Fruit fly (Drosophila melanogaster) whole organism, embryonic: ENCODE measurements around the gene CG32102.

Experiments used
- Abd-B ChIP-seq: fragments of 200-800 bp; sonication (Bioruptor generic); optimal IDR thresholded peaks from 2 replicates; lab custom pipeline; 2018; ENCODE audit warnings: missing biosample characterization, mild to moderate bottlenecking, missing genetic modification characterization, moderate library complexity
- Asciz ChIP-seq: fragments of 200-800 bp; sonication (Bioruptor generic); optimal IDR thresholded peaks from 2 replicates; lab custom pipeline; 2017; ENCODE audit warnings: missing biosample characterization, mild to moderate bottlenecking, missing genetic modification characterization, missing genetic modification reagents
- Atf-2 ChIP-seq: fragments of 200-800 bp; sonication (Bioruptor generic); optimal IDR thresholded peaks from 2 replicates; lab custom pipeline; 2016; ENCODE audit warnings: missing biosample characterization, missing genetic modification characterization
- Awh ChIP-seq: fragments of 200-800 bp; sonication (Bioruptor generic); IDR thresholded peaks from 2 replicates; pipeline ENCODE4, ENCODE4 v1.3.6; 2022; ENCODE audit warnings: missing biosample characterization, missing genetic modification characterization
- B-H2 ChIP-seq: fragments of 200-800 bp; sonication (Bioruptor generic); optimal IDR thresholded peaks from 2 replicates; lab custom pipeline; 2018; ENCODE audit warnings: missing biosample characterization, mild to moderate bottlenecking, missing genetic modification characterization
- CG10979 ChIP-seq: fragments of 200-800 bp; sonication (Bioruptor generic); optimal IDR thresholded peaks from 2 replicates; lab custom pipeline; 2018; ENCODE audit warnings: missing biosample characterization, mild to moderate bottlenecking, missing genetic modification characterization, moderate library complexity
- CG11247 ChIP-seq: fragments of 200-800 bp; sonication (Bioruptor generic); IDR thresholded peaks from 2 replicates; pipeline ENCODE4 v1.3.6; 2022; ENCODE audit warnings: missing biosample characterization, missing genetic modification characterization
- CG14860 ChIP-seq: fragments of 200-800 bp; sonication (Bioruptor generic); IDR thresholded peaks from 3 replicates; pipeline ENCODE4 v1.3.6; 2022; ENCODE audit warnings: missing biosample characterization, missing genetic modification characterization; ENCODE audit not compliant: partially characterized antibody
- CG15073 ChIP-seq: fragments of 200-800 bp; sonication (Bioruptor generic); optimal IDR thresholded peaks from 2 replicates; lab custom pipeline; 2016; ENCODE audit warnings: missing biosample characterization, missing genetic modification characterization
- CG15514 ChIP-seq: fragments of 200-800 bp; sonication (Bioruptor generic); optimal IDR thresholded peaks from 3 replicates; lab custom pipeline; 2017; ENCODE audit warnings: missing biosample characterization, missing genetic modification characterization, mild to moderate bottlenecking, moderate library complexity, missing genetic modification reagents
- CG15601 ChIP-seq: fragments of 200-800 bp; sonication (Bioruptor generic); optimal IDR thresholded peaks from 3 replicates; lab custom pipeline; 2019; ENCODE audit warnings: missing biosample characterization, mild to moderate bottlenecking, missing genetic modification characterization, moderate library complexity
- CG16813 ChIP-seq: fragments of 200-800 bp; sonication (Bioruptor generic); IDR thresholded peaks from 3 replicates; pipeline ENCODE4 v1.3.6; 2022; ENCODE audit warnings: missing biosample characterization, missing genetic modification characterization; ENCODE audit not compliant: partially characterized antibody
- CG17612 ChIP-seq: fragments of 200-800 bp; sonication (Bioruptor generic); IDR thresholded peaks from 2 replicates; pipeline ENCODE4 v1.3.6; 2022; ENCODE audit warnings: missing biosample characterization, missing genetic modification characterization
- CG18476 ChIP-seq: fragments of 200-800 bp; sonication (Bioruptor generic); optimal IDR thresholded peaks from 2 replicates; lab custom pipeline; 2016; ENCODE audit warnings: missing biosample characterization, mild to moderate bottlenecking, missing genetic modification characterization
- CG43689 ChIP-seq: fragments of 200-800 bp; sonication (Bioruptor generic); IDR thresholded peaks from 2 replicates; pipeline ENCODE4 v1.3.6; 2022; ENCODE audit warnings: missing biosample characterization, missing genetic modification characterization
- CG4424 ChIP-seq: fragments of 200-800 bp; sonication (Bioruptor generic); optimal IDR thresholded peaks from 3 replicates; lab custom pipeline; 2016; ENCODE audit warnings: missing biosample characterization, missing genetic modification characterization
- CG7963 ChIP-seq: fragments of 200-800 bp; sonication (Bioruptor generic); IDR thresholded peaks from 3 replicates; pipeline ENCODE4 v1.3.6; 2022; ENCODE audit warnings: missing biosample characterization, missing genetic modification characterization; ENCODE audit not compliant: partially characterized antibody
- CG8478 ChIP-seq: fragments of >200 bp; optimal IDR thresholded peaks from 2 replicates; lab custom pipeline; 2018
- D19A ChIP-seq: fragments of 200-800 bp; optimal IDR thresholded peaks from 3 replicates; lab custom pipeline; 2019; ENCODE audit warnings: missing biosample characterization, mild to moderate bottlenecking, missing genetic modification characterization, moderate library complexity
- Dip2 ChIP-seq: fragments of 200-800 bp; sonication (Bioruptor generic); IDR thresholded peaks from 2 replicates; pipeline ENCODE4 v1.3.6; 2022; ENCODE audit warnings: missing biosample characterization, missing genetic modification characterization
- Dll ChIP-seq: fragments of 200-800 bp; sonication (Bioruptor generic); IDR thresholded peaks from 4 replicates; pipeline ENCODE4 v1.3.6; 2022; ENCODE audit warnings: missing biosample characterization, missing genetic modification characterization; ENCODE audit not compliant: partially characterized antibody
- Eip74EF ChIP-seq, 2 experiments: fragments of 200-800 bp in 1 of 2; fragments of >200 bp in 1 of 2; sonication (Bioruptor generic) in 1 of 2; optimal IDR thresholded peaks; 2 replicates each; lab custom pipeline; 2017 to 2019; ENCODE audit warnings: missing biosample characterization in 2 of 2, missing genetic modification characterization in 2 of 2, mild to moderate bottlenecking in 1 of 2, moderate library complexity in 1 of 2
- GATAe ChIP-seq: fragments of 200-800 bp; sonication (Bioruptor generic); conservative IDR thresholded peaks from 2 replicates; pipeline ENCODE4 v1.3.6; 2022; ENCODE audit warnings: missing biosample characterization, missing genetic modification characterization
- HLH4C ChIP-seq: fragments of 200-800 bp; sonication (Bioruptor generic); IDR thresholded peaks from 3 replicates; pipeline ENCODE4 v1.3.6; 2022; ENCODE audit warnings: missing biosample characterization, missing genetic modification characterization; ENCODE audit not compliant: partially characterized antibody
- HmgZ ChIP-seq: fragments of 200-800 bp; sonication (Bioruptor generic); optimal IDR thresholded peaks from 2 replicates; lab custom pipeline; 2018; ENCODE audit warnings: missing biosample characterization, mild to moderate bottlenecking, missing genetic modification characterization
- Hmr ChIP-seq: fragments of 200-800 bp; sonication (Bioruptor generic); optimal IDR thresholded peaks from 3 replicates; lab custom pipeline; 2017; ENCODE audit warnings: mild to moderate bottlenecking, missing biosample characterization, missing genetic modification reagents, missing genetic modification characterization
- Scr ChIP-seq: fragments of 200-800 bp; sonication (Bioruptor generic); IDR thresholded peaks from 2 replicates; pipeline ENCODE4 v1.3.6; 2022; ENCODE audit warnings: missing biosample characterization, missing genetic modification characterization; ENCODE audit not compliant: partially characterized antibody
- Sox102F ChIP-seq: fragments of 200-800 bp; sonication (Bioruptor generic); optimal IDR thresholded peaks from 2 replicates; lab custom pipeline; 2018; ENCODE audit warnings: missing biosample characterization, mild to moderate bottlenecking, missing genetic modification characterization, moderate library complexity
- amos ChIP-seq: fragments of 200-800 bp; sonication (Bioruptor generic); IDR thresholded peaks from 2 replicates; pipeline ENCODE4 v1.3.6; 2022; ENCODE audit warnings: missing biosample characterization, missing genetic modification characterization; ENCODE audit not compliant: partially characterized antibody
- aop ChIP-seq: fragments of 200-800 bp; sonication (Bioruptor generic); IDR thresholded peaks from 2 replicates; pipeline ENCODE4 v1.3.6; 2022; ENCODE audit warnings: missing biosample characterization, missing genetic modification characterization
- chif ChIP-seq, 2 experiments: fragments of 200-800 bp; sonication (Bioruptor generic); optimal IDR thresholded peaks; 3 replicates each; lab custom pipeline; 2016; ENCODE audit warnings: missing biosample characterization in 2 of 2, missing genetic modification characterization in 2 of 2
- chinmo ChIP-seq: fragments of 200-800 bp; sonication (Bioruptor generic); IDR thresholded peaks from 4 replicates; pipeline ENCODE4 v1.3.6; 2022; ENCODE audit warnings: missing biosample characterization, missing genetic modification characterization; ENCODE audit not compliant: partially characterized antibody
- chm ChIP-seq: fragments of 200-800 bp; sonication (Bioruptor generic); IDR thresholded peaks from 2 replicates; pipeline ENCODE4 v1.3.6; 2022; ENCODE audit warnings: missing biosample characterization, missing genetic modification characterization
- corto ChIP-seq: fragments of 200-800 bp; sonication (Bioruptor generic); optimal IDR thresholded peaks from 2 replicates; lab custom pipeline; 2016; ENCODE audit warnings: missing biosample characterization, mild to moderate bottlenecking, missing genetic modification characterization, moderate library complexity
- ems ChIP-seq: fragments of 200-800 bp; sonication (Bioruptor generic); optimal IDR thresholded peaks from 3 replicates; lab custom pipeline; 2016; ENCODE audit warnings: missing biosample characterization, missing genetic modification characterization
- fru ChIP-seq: fragments of >200 bp; optimal IDR thresholded peaks from 2 replicates; lab custom pipeline; 2017
- grn ChIP-seq: fragments of 200-800 bp; sonication (Bioruptor generic); optimal IDR thresholded peaks from 3 replicates; lab custom pipeline; 2017; ENCODE audit warnings: missing biosample characterization, missing genetic modification characterization
- jigr1 ChIP-seq: fragments of 200-800 bp; sonication (Bioruptor generic); IDR thresholded peaks from 3 replicates; pipeline ENCODE4 v1.3.6; 2022; ENCODE audit warnings: missing biosample characterization, missing genetic modification characterization
- kni ChIP-seq: fragments of 200-800 bp; sonication (Bioruptor generic); optimal IDR thresholded peaks from 3 replicates; lab custom pipeline; 2017; ENCODE audit warnings: mild to moderate bottlenecking, missing biosample characterization, missing genetic modification reagents, missing genetic modification characterization
- nerfin-2 ChIP-seq: fragments of 200-800 bp; sonication (Bioruptor generic); IDR thresholded peaks from 2 replicates; pipeline ENCODE4 v1.3.6; 2022; ENCODE audit warnings: missing biosample characterization, missing genetic modification characterization; ENCODE audit not compliant: partially characterized antibody
- nom ChIP-seq: fragments of 200-800 bp; sonication (Bioruptor generic); optimal IDR thresholded peaks from 2 replicates; lab custom pipeline; 2017; ENCODE audit warnings: missing biosample characterization, missing genetic modification characterization, mild to moderate bottlenecking, moderate library complexity, missing genetic modification reagents
- sna ChIP-seq: fragments of 200-800 bp; sonication (Bioruptor generic); IDR thresholded peaks from 2 replicates; pipeline ENCODE4 v1.3.6; 2022; ENCODE audit warnings: missing biosample characterization, missing genetic modification characterization; ENCODE audit not compliant: partially characterized antibody
- tio ChIP-seq: fragments of 200-800 bp; sonication (Bioruptor generic); optimal IDR thresholded peaks from 2 replicates; lab custom pipeline; 2017; ENCODE audit warnings: missing biosample characterization, missing genetic modification characterization, inconsistent platforms
- ttk ChIP-seq: fragments of 200-800 bp; sonication (Bioruptor generic); IDR thresholded peaks from 2 replicates; pipeline ENCODE4 v2.1.2; 2022; ENCODE audit warnings: missing biosample characterization, missing genetic modification characterization
- tup ChIP-seq: fragments of 200-800 bp; sonication (Bioruptor generic); optimal IDR thresholded peaks from 2 replicates; lab custom pipeline; 2016; ENCODE audit warnings: missing biosample characterization, mild to moderate bottlenecking, missing genetic modification characterization, moderate library complexity
- vnd ChIP-seq: fragments of 200-800 bp; sonication (Bioruptor generic); IDR thresholded peaks from 3 replicates; pipeline ENCODE4 v1.3.6; 2022; ENCODE audit warnings: missing biosample characterization, missing genetic modification characterization; ENCODE audit not compliant: partially characterized antibody
- vvl ChIP-seq: fragments of 200-800 bp; sonication (Bioruptor generic); IDR thresholded peaks from 2 replicates; pipeline ENCODE4 v1.3.6; 2022; ENCODE audit warnings: missing biosample characterization, missing genetic modification characterization

CG32102 gene

dm6 chr3L:12489952-12490351 lies 20.4 kb upstream of the CG32102 start (continued):
- TF ChIP-seq grn (GFP tag; lab: Kevin White, UChicago), result peak; percentile 78
- no peak for TF ChIP-seq fru (lab: Kevin White, UChicago)
- TF ChIP-seq CG15514 (GFP tag; lab: Kevin White, UChicago), result no peak
- peak; percentile 43 for TF ChIP-seq nom (GFP tag; lab: Kevin White, UChicago)
- TF ChIP-seq Dll (GFP tag; lab: Robert Waterston, UW), result 0 out of 4 replicates have a peak, but pooled peaks have one; percentile 31
- TF ChIP-seq CG17612, result no peak
- TF ChIP-seq corto (GFP tag; lab: Kevin White, UChicago), result peak; percentile 12
- no peak for TF ChIP-seq aop (GFP tag; lab: Robert Waterston, UW)
- TF ChIP-seq amos (GFP tag; lab: Robert Waterston, UW), result no peak
- no peak for TF ChIP-seq CG43689 (GFP tag; lab: Robert Waterston, UW)
- no peak for TF ChIP-seq CG15073 (GFP tag; lab: Kevin White, UChicago)
- no peak for TF ChIP-seq Dip2
- no peak for TF ChIP-seq ttk (GFP tag; lab: Robert Waterston, UW)
- no peak for TF ChIP-seq Asciz (GFP tag; lab: Kevin White, UChicago)
- no peak for TF ChIP-seq Atf-2 (GFP tag; lab: Kevin White, UChicago)
- no peak for TF ChIP-seq B-H2 (GFP tag; lab: Kevin White, UChicago)
- TF ChIP-seq chinmo (GFP tag; lab: Robert Waterston, UW), result peak; percentile 79; the same call in 3 of the 4 replicates
- no peak for TF ChIP-seq Sox102F (GFP tag; lab: Kevin White, UChicago)
- no peak for TF ChIP-seq CG10979 (tag; lab: Kevin White, UChicago)
- TF ChIP-seq ems (GFP tag; lab: Kevin White, UChicago), result no peak
- TF ChIP-seq jigr1 (GFP tag; lab: Robert Waterston, UW), result no peak
- no peak for TF ChIP-seq kni (GFP tag; lab: Kevin White, UChicago)

- no peak for TF ChIP-seq Abd-B (GFP tag; lab: Kevin White, UChicago)
- TF ChIP-seq D19A (tag; lab: Kevin White, UChicago), result no peak
- TF ChIP-seq HLH4C, result peak; percentile 58
- no peak for TF ChIP-seq CG15601 (tag; lab: Kevin White, UChicago)
- no peak for TF ChIP-seq chif (GFP tag; optimal IDR thresholded peaks at IDR 0.05; lab: Kevin White, UChicago)
- TF ChIP-seq tup (GFP tag; lab: Kevin White, UChicago), result no peak
- TF ChIP-seq CG14860 (GFP tag; lab: Robert Waterston, UW), result peak; percentile 65; the same call in 2 of the 3 replicates
- no peak for TF ChIP-seq HmgZ (tag; lab: Kevin White, UChicago)
- 0 out of 2 replicates have a peak, but pooled peaks have one; percentile 28 for TF ChIP-seq sna (GFP tag; lab: Robert Waterston, UW)
- no peak for TF ChIP-seq CG8478
- TF ChIP-seq CG16813 (GFP tag; lab: Robert Waterston, UW), result peak; percentile 47; the same call in 1 of the 3 replicates
- TF ChIP-seq GATAe (GFP tag; lab: Robert Waterston, UW), result no peak
- TF ChIP-seq CG11247 (GFP tag; lab: Robert Waterston, UW), result no peak
- no peak for TF ChIP-seq Awh
- no peak for TF ChIP-seq chm
- TF ChIP-seq nerfin-2, result peak; percentile 54
- TF ChIP-seq Hmr (GFP tag; lab: Kevin White, UChicago), result no peak
- TF ChIP-seq tio (GFP tag; lab: Kevin White, UChicago), result no peak
- no peak for TF ChIP-seq CG18476 (GFP tag; lab: Kevin White, UChicago)
- no peak for TF ChIP-seq CG4424 (GFP tag; lab: Kevin White, UChicago)
- TF ChIP-seq Eip74EF (GFP tag; optimal IDR thresholded peaks at IDR 0.05; lab: Kevin White, UChicago), result no peak
- TF ChIP-seq CG7963 (GFP tag; lab: Robert Waterston, UW), result 0 out of 3 replicates have a peak, but pooled peaks have one; percentile 33
- TF ChIP-seq vvl (GFP tag; lab: Robert Waterston, UW), result no peak
- TF ChIP-seq Scr (GFP tag; lab: Robert Waterston, UW), result 0 out of 2 replicates have a peak, but pooled peaks have one; percentile 25
- peak; percentile 47; the same call in 1 of the 3 replicates for TF ChIP-seq vnd
These were observed 16.6 kb upstream of the CG32102 start for dm6 chr3L:12486175-12486574.
